Worm (Caenorhabditis elegans) whole organism, L2 larva: Measurements from ENCODE around the gene R05G9.3.

Experiments used
- R02D3.7 ChIP-seq: fragments of 150-350 bp; optimal IDR thresholded peaks from 2 replicates; lab custom pipeline; 2014; ENCODE audit warnings: missing biosample characterization, missing genetic modification characterization
- elt-3 ChIP-seq: sonication (generic microtip); optimal IDR thresholded peaks from 2 replicates; lab custom pipeline; 2017; ENCODE audit warnings: missing biosample characterization, missing genetic modification characterization
- lin-11 ChIP-seq: fragments of 150-350 bp; sonication (generic microtip); optimal IDR thresholded peaks from 2 replicates; lab custom pipeline; 2014; ENCODE audit warnings: missing biosample characterization, missing genetic modification characterization, inconsistent platforms, mixed read lengths
- lin-13 ChIP-seq: fragments of 150-350 bp; optimal IDR thresholded peaks from 2 replicates; lab custom pipeline; 2014; ENCODE audit warnings: missing biosample characterization, missing genetic modification reagents, missing genetic modification characterization
- nhr-10 ChIP-seq: sonication (generic microtip); optimal IDR thresholded peaks from 2 replicates; lab custom pipeline; 2017; ENCODE audit warnings: missing biosample characterization, missing genetic modification characterization
- nhr-12 ChIP-seq: fragments of 150-350 bp; optimal IDR thresholded peaks from 2 replicates; lab custom pipeline; 2014; ENCODE audit warnings: missing biosample characterization, missing genetic modification characterization

DNA sequence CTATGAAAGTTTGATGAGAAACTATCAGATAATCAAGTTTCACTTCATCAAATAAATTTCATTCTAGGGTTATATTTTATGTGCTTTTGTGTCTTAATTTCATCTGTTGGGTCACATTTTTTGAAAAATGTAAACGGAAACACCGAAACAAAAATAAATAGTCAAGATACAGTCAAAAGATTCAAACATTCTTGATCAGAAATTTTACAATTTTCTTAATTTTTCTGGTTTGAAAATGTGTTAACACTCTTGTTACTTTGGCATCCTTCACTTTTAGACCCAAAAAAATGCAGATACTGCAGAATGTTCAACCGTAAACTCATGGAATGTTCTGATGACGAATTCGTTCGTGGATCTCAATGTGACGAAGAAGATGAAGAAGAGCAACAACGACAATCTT lies 46.6 kb downstream of the R05G9.3 start, which contains the start of gene aptf-1:
- TF ChIP-seq lin-13 (GFP tag; lab: Kevin White, UChicago) (no peak), nhr-10 (tag; lab: Kevin White, UChicago) (no peak), R02D3.7 (no peak), lin-11 (tag; lab: Kevin White, UChicago) (no peak), nhr-12 (tag; lab: Kevin White, UChicago) (no peak), elt-3 (tag; lab: Kevin White, UChicago) (no peak)
